Worm (Caenorhabditis elegans) whole organism, young adult: Measurements from ENCODE around the gene mett-10.

Source experiments
- B0035.1 ChIP-seq: sonication (generic microtip); optimal IDR thresholded peaks from 2 replicates; lab custom pipeline; 2016; ENCODE audit warnings: missing genetic modification characterization, mild to moderate bottlenecking, missing compliant biosample characterization, missing genotype, missing genetic modification reagents
- B0336.3 ChIP-seq: fragments of 200-800 bp; sonication (Bioruptor generic); IDR thresholded peaks from 2 replicates; pipeline ENCODE4 v1.3.6; 2022; ENCODE audit warnings: missing genetic modification characterization, missing compliant biosample characterization
- C06A6.2 ChIP-seq: fragments of 200-800 bp; sonication (Bioruptor generic); conservative IDR thresholded peaks from 2 replicates; pipeline ENCODE4 v1.3.6; 2022; ENCODE audit warnings: missing genetic modification characterization, missing compliant biosample characterization
- C17E4.6 ChIP-seq: fragments of 200-800 bp; sonication (Bioruptor generic); IDR thresholded peaks from 2 replicates; pipeline ENCODE4 v1.3.6; 2022; ENCODE audit warnings: missing genetic modification reagents, missing genetic modification characterization, missing compliant biosample characterization
- F22D6.2 ChIP-seq: sonication (generic microtip); optimal IDR thresholded peaks from 2 replicates; lab custom pipeline; 2016; ENCODE audit warnings: mild to moderate bottlenecking, missing genetic modification characterization, missing compliant biosample characterization
- F33H1.4 ChIP-seq: fragments of 200-800 bp; sonication (Bioruptor generic); IDR thresholded peaks from 2 replicates; pipeline ENCODE4 v1.3.6; 2022; ENCODE audit warnings: missing genetic modification reagents, missing genetic modification characterization, missing compliant biosample characterization
- F39B2.1 ChIP-seq: fragments of 200-800 bp; sonication (Bioruptor generic); IDR thresholded peaks from 2 replicates; pipeline ENCODE4 v1.3.6; 2022; ENCODE audit warnings: missing genetic modification reagents, missing genetic modification characterization, missing compliant biosample characterization
- F49E8.2 ChIP-seq: sonication (generic microtip); optimal IDR thresholded peaks from 3 replicates; lab custom pipeline; 2017; ENCODE audit warnings: missing genetic modification characterization, mild to moderate bottlenecking, missing compliant biosample characterization, antibody characterized with exemption, moderate library complexity; ENCODE audit not compliant: insufficient read depth
- F57A8.1 ChIP-seq: fragments of 200-800 bp; sonication (Bioruptor generic); optimal IDR thresholded peaks from 2 replicates; lab custom pipeline; 2018; ENCODE audit warnings: mild to moderate bottlenecking, missing genetic modification characterization, moderate library complexity, missing compliant biosample characterization
- K11D2.4 ChIP-seq: fragments of 200-800 bp; sonication (Bioruptor generic); IDR thresholded peaks from 2 replicates; pipeline ENCODE4 v1.3.6; 2022; ENCODE audit warnings: missing genetic modification reagents, missing genetic modification characterization, missing compliant biosample characterization
- Y53G8AR.9 ChIP-seq: fragments of 200-800 bp; sonication (Bioruptor generic); conservative IDR thresholded peaks from 2 replicates; pipeline ENCODE4 v1.3.6; 2022; ENCODE audit warnings: missing genetic modification reagents, missing genetic modification characterization, missing compliant biosample characterization
- Y79H2A.3 ChIP-seq: fragments of 200-800 bp; sonication (Bioruptor generic); conservative IDR thresholded peaks from 2 replicates; pipeline ENCODE4 v1.3.6; 2022; ENCODE audit warnings: missing genetic modification reagents, missing genetic modification characterization, missing compliant biosample characterization
- ama-1 ChIP-seq, 3 experiments: fragments of 150-350 bp in 1 of 3; sonication (generic microtip) in 2 of 3; optimal IDR thresholded peaks; 2 replicates each; lab custom pipeline; 2014 to 2018; ENCODE audit warnings: missing biosample characterization in 2 of 3, missing genetic modification characterization in 2 of 3, missing genetic modification reagents in 2 of 3
- atf-7 ChIP-seq: sonication (generic microtip); optimal IDR thresholded peaks from 2 replicates; lab custom pipeline; 2017; ENCODE audit warnings: mild to moderate bottlenecking, missing genetic modification characterization, missing compliant biosample characterization
- athp-1 ChIP-seq: sonication (generic microtip); optimal IDR thresholded peaks from 2 replicates; lab custom pipeline; 2017; ENCODE audit warnings: mild to moderate bottlenecking, missing genetic modification characterization, missing compliant biosample characterization
- bed-2 ChIP-seq: fragments of 200-800 bp; sonication (Bioruptor generic); IDR thresholded peaks from 2 replicates; pipeline ENCODE4 v1.3.6; 2022; ENCODE audit warnings: missing genetic modification reagents, missing genetic modification characterization, missing compliant biosample characterization
- cebp-2 ChIP-seq: fragments of 200-800 bp; sonication (Bioruptor generic); IDR thresholded peaks from 2 replicates; pipeline ENCODE4 v1.3.6; 2022; ENCODE audit warnings: missing genetic modification characterization, missing compliant biosample characterization
- ceh-100 ChIP-seq: fragments of 200-800 bp; sonication (Bioruptor generic); IDR thresholded peaks from 2 replicates; pipeline ENCODE4 v1.3.6; 2022; ENCODE audit warnings: missing genetic modification reagents, missing genetic modification characterization, missing compliant biosample characterization
- ceh-27 ChIP-seq: fragments of 200-800 bp; sonication (Bioruptor generic); optimal IDR thresholded peaks from 2 replicates; lab custom pipeline; 2018; ENCODE audit warnings: mild to moderate bottlenecking, missing genetic modification characterization, moderate library complexity, missing compliant biosample characterization
- ceh-40 ChIP-seq: fragments of 200-800 bp; sonication (Bioruptor generic); IDR thresholded peaks from 2 replicates; pipeline ENCODE4 v1.3.6; 2022; ENCODE audit warnings: missing genetic modification characterization, missing compliant biosample characterization
- ceh-58 ChIP-seq: fragments of 200-800 bp; sonication (Bioruptor generic); IDR thresholded peaks from 2 replicates; pipeline ENCODE4 v1.3.6; 2022; ENCODE audit warnings: missing genetic modification characterization, missing compliant biosample characterization
- die-1 ChIP-seq: sonication (generic microtip); optimal IDR thresholded peaks from 2 replicates; lab custom pipeline; 2016; ENCODE audit warnings: missing genotype, mild to moderate bottlenecking, missing genetic modification characterization, missing compliant biosample characterization
- efl-1 ChIP-seq: fragments of 150-350 bp; optimal IDR thresholded peaks from 2 replicates; lab custom pipeline; 2014; ENCODE audit warnings: missing biosample characterization, missing genetic modification reagents, missing genetic modification characterization
- ets-4 ChIP-seq: fragments of 200-800 bp; sonication (Bioruptor generic); optimal IDR thresholded peaks from 2 replicates; lab custom pipeline; 2018; ENCODE audit warnings: mild to moderate bottlenecking, missing genetic modification characterization, missing compliant biosample characterization
- him-1 ChIP-seq: sonication (generic microtip); optimal IDR thresholded peaks from 2 replicates; lab custom pipeline; 2016; ENCODE audit warnings: missing genotype, missing genetic modification reagents, missing genetic modification characterization, missing compliant biosample characterization
- hlh-26 ChIP-seq: fragments of 200-800 bp; sonication (Bioruptor generic); conservative IDR thresholded peaks from 2 replicates; pipeline ENCODE4 v1.3.6; 2022; ENCODE audit warnings: missing genetic modification reagents, missing genetic modification characterization, missing compliant biosample characterization
- hmg-1.2 ChIP-seq: fragments of 200-800 bp; sonication (Bioruptor generic); IDR thresholded peaks from 2 replicates; pipeline ENCODE4 v1.3.6; 2022; ENCODE audit warnings: missing genetic modification reagents, missing genetic modification characterization, missing compliant biosample characterization
- hrde-1 ChIP-seq: sonication (generic microtip); optimal IDR thresholded peaks from 2 replicates; lab custom pipeline; 2016; ENCODE audit warnings: missing genetic modification characterization, mild to moderate bottlenecking, missing compliant biosample characterization, moderate library complexity, missing genotype, missing genetic modification reagents, borderline replicate concordance
- hsf-1 ChIP-seq: fragments of 200-800 bp; sonication (Bioruptor generic); IDR thresholded peaks from 2 replicates; pipeline ENCODE4 v1.3.6; 2022; ENCODE audit warnings: missing genetic modification reagents, missing genetic modification characterization, missing compliant biosample characterization
- lag-1 ChIP-seq: fragments of 200-800 bp; sonication (Bioruptor generic); IDR thresholded peaks from 2 replicates; pipeline ENCODE4 v1.3.6; 2022; ENCODE audit warnings: missing genetic modification reagents, missing genetic modification characterization, missing compliant biosample characterization
- let-526 ChIP-seq: fragments of 200-800 bp; sonication (Bioruptor generic); IDR thresholded peaks from 2 replicates; pipeline ENCODE4 v1.3.6; 2022; ENCODE audit warnings: missing genetic modification reagents, missing genetic modification characterization, missing compliant biosample characterization
- let-607 ChIP-seq, 2 experiments: fragments of 200-800 bp in 1 of 2; sonication (Bioruptor generic) in 1 of 2; sonication (generic microtip) in 1 of 2; optimal IDR thresholded peaks; 2 replicates each; lab custom pipeline; 2016 to 2018; ENCODE audit warnings: mild to moderate bottlenecking in 2 of 2, missing compliant biosample characterization in 2 of 2, missing genetic modification characterization in 2 of 2, moderate library complexity in 2 of 2, missing genotype in 1 of 2
- lsl-1 ChIP-seq: fragments of 200-800 bp; sonication (Bioruptor generic); optimal IDR thresholded peaks from 2 replicates; lab custom pipeline; 2018; ENCODE audit warnings: mild to moderate bottlenecking, missing genetic modification characterization, moderate library complexity, missing compliant biosample characterization
- lsy-27 ChIP-seq: sonication (generic microtip); optimal IDR thresholded peaks from 2 replicates; lab custom pipeline; 2017; ENCODE audit warnings: missing genetic modification characterization, mild to moderate bottlenecking, missing compliant biosample characterization, antibody characterized with exemption, missing genotype, borderline replicate concordance; ENCODE audit not compliant: insufficient read depth
- madf-3 ChIP-seq: fragments of 200-800 bp; sonication (Bioruptor generic); IDR thresholded peaks from 2 replicates; pipeline ENCODE4 v1.3.6; 2022; ENCODE audit warnings: missing genetic modification reagents, missing genetic modification characterization, missing compliant biosample characterization
- mcd-1 ChIP-seq: fragments of 200-800 bp; sonication (Bioruptor generic); IDR thresholded peaks from 2 replicates; pipeline ENCODE4 v1.3.6; 2022; ENCODE audit warnings: missing genetic modification reagents, missing genetic modification characterization, missing compliant biosample characterization
- mxl-1 ChIP-seq: sonication (generic microtip); optimal IDR thresholded peaks from 2 replicates; lab custom pipeline; 2016; ENCODE audit warnings: missing genetic modification characterization, missing compliant biosample characterization
- nhr-179 ChIP-seq: sonication (generic microtip); optimal IDR thresholded peaks from 2 replicates; lab custom pipeline; 2016; ENCODE audit warnings: mild to moderate bottlenecking, missing genetic modification characterization, missing compliant biosample characterization
- nhr-90 ChIP-seq: sonication (generic microtip); optimal IDR thresholded peaks from 2 replicates; lab custom pipeline; 2016; ENCODE audit warnings: missing genotype, mild to moderate bottlenecking, missing genetic modification characterization, missing compliant biosample characterization
- pha-4 ChIP-seq: fragments of 150-350 bp; sonication (generic microtip); optimal IDR thresholded peaks from 2 replicates; lab custom pipeline; 2014; ENCODE audit warnings: missing biosample characterization, missing genetic modification reagents, missing genetic modification characterization
- snpc-1.3 ChIP-seq: sonication (generic microtip); optimal IDR thresholded peaks from 2 replicates; lab custom pipeline; 2017; ENCODE audit warnings: missing genetic modification characterization, mild to moderate bottlenecking, missing compliant biosample characterization, antibody characterized with exemption, moderate library complexity, missing genotype, missing genetic modification reagents; ENCODE audit not compliant: insufficient read depth
- snpc-4 ChIP-seq, 5 experiments: fragments of 150-350 bp in 1 of 5; sonication (generic microtip) in 4 of 5; optimal IDR thresholded peaks; 2 replicates each; lab custom pipeline; 2014 to 2018; ENCODE audit warnings: missing genetic modification characterization in 5 of 5, missing biosample characterization in 3 of 5, antibody characterized with exemption in 2 of 5, mild to moderate bottlenecking in 2 of 5, missing compliant biosample characterization in 2 of 5, missing genotype in 2 of 5, moderate library complexity in 2 of 5, missing genetic modification reagents in 1 of 5
- sptf-2 ChIP-seq: fragments of 200-800 bp; sonication (Bioruptor generic); optimal IDR thresholded peaks from 2 replicates; lab custom pipeline; 2018; ENCODE audit warnings: mild to moderate bottlenecking, missing genetic modification characterization, missing compliant biosample characterization
- tbx-9 ChIP-seq: sonication (generic microtip); optimal IDR thresholded peaks from 2 replicates; lab custom pipeline; 2016; ENCODE audit warnings: borderline replicate concordance, missing genetic modification characterization, inconsistent platforms, missing compliant biosample characterization
- zim-3 ChIP-seq: sonication (generic microtip); optimal IDR thresholded peaks from 2 replicates; lab custom pipeline; 2017; ENCODE audit warnings: mild to moderate bottlenecking, missing genetic modification characterization, moderate library complexity, missing compliant biosample characterization
- ztf-22 ChIP-seq: fragments of 200-800 bp; sonication (Bioruptor generic); optimal IDR thresholded peaks from 2 replicates; lab custom pipeline; 2018; ENCODE audit warnings: mild to moderate bottlenecking, missing genetic modification characterization, moderate library complexity, missing compliant biosample characterization
- ztf-28 ChIP-seq: fragments of 200-800 bp; sonication (Bioruptor generic); IDR thresholded peaks from 2 replicates; pipeline ENCODE4 v1.3.6; 2022; ENCODE audit warnings: missing genetic modification reagents, missing genetic modification characterization, missing compliant biosample characterization

mett-10 gene

ce11 chrIII:10096525-10096972 lies 18.3 kb upstream of the mett-10 start (continued):
- TF ChIP-seq athp-1 (tag; lab: Kevin White, UChicago) = peak; percentile 84
- TF ChIP-seq let-607 (tag; optimal IDR thresholded peaks at IDR 0.05; lab: Kevin White, UChicago) = peak in 1 of 2 experiments; percentile 64
- TF ChIP-seq ztf-28 = 0 out of 2 replicates have a peak, but pooled peaks have one; percentile 13
- TF ChIP-seq sptf-2 (GFP tag; lab: Kevin White, UChicago) = no peak
- no peak for TF ChIP-seq zim-3 (tag; lab: Kevin White, UChicago)
- no peak for TF ChIP-seq lsy-27 (tag; lab: Kevin White, UChicago)
- no peak for TF ChIP-seq ceh-58 (GFP tag; lab: Robert Waterston, UW)
- TF ChIP-seq him-1 (tag; lab: Kevin White, UChicago) = no peak
- TF ChIP-seq B0035.1 (tag; lab: Kevin White, UChicago) = no peak
- no peak for TF ChIP-seq ztf-22 (GFP tag; lab: Kevin White, UChicago)
- TF ChIP-seq F57A8.1 = no peak
- TF ChIP-seq hsf-1 (GFP tag; lab: Robert Waterston, UW) = no peak
- TF ChIP-seq mcd-1 (GFP tag; lab: Robert Waterston, UW) = peak; percentile 73
- TF ChIP-seq F49E8.2 (tag; lab: Kevin White, UChicago) = no peak
- TF ChIP-seq efl-1 = no peak
- TF ChIP-seq C17E4.6 (GFP tag; lab: Robert Waterston, UW) = no peak
- no peak for TF ChIP-seq F22D6.2
- no peak for TF ChIP-seq ceh-40 (GFP tag; lab: Robert Waterston, UW)
- no peak for TF ChIP-seq B0336.3
- peak; percentile 66; the same call in 1 of the 2 replicates for TF ChIP-seq C06A6.2 (GFP tag; lab: Robert Waterston, UW)
- TF ChIP-seq cebp-2 = no peak
- peak; percentile 57 for TF ChIP-seq ets-4 (GFP tag; lab: Kevin White, UChicago)
- no peak for TF ChIP-seq tbx-9 (tag; lab: Kevin White, UChicago)
- TF ChIP-seq let-526 (GFP tag; lab: Robert Waterston, UW) = peak; percentile 27; the same call in 1 of the 2 replicates
- no peak for TF ChIP-seq ama-1 (optimal IDR thresholded peaks at IDR 0.05; lab: Kevin White, UChicago)
- no peak for TF ChIP-seq ama-1 (GFP tag; optimal IDR thresholded peaks at IDR 0.05; lab: Kevin White, UChicago)
- peak; percentile 94 for TF ChIP-seq hmg-1.2 (GFP tag; lab: Robert Waterston, UW)
- no peak for TF ChIP-seq F39B2.1 (GFP tag; lab: Robert Waterston, UW)
- peak; percentile 60; the same call in 1 of the 2 replicates for TF ChIP-seq Y53G8AR.9 (GFP tag; lab: Robert Waterston, UW)
- TF ChIP-seq atf-7 (tag; lab: Kevin White, UChicago) = peak; percentile 63
- no peak for TF ChIP-seq bed-2 (GFP tag; lab: Robert Waterston, UW)
- peak; percentile 53; the same call in 1 of the 2 replicates for TF ChIP-seq K11D2.4
- no peak for TF ChIP-seq mxl-1 (tag; lab: Kevin White, UChicago)
- no peak for TF ChIP-seq hlh-26
- no peak for TF ChIP-seq ceh-100 (GFP tag; lab: Robert Waterston, UW)
- no peak for TF ChIP-seq snpc-4 (GFP tag; optimal IDR thresholded peaks at IDR 0.05; lab: Kevin White, UChicago)
- peak in 3 of 4 experiments; percentile 24 to 48 (median 32) for TF ChIP-seq snpc-4 (tag; optimal IDR thresholded peaks at IDR 0.05; lab: Kevin White, UChicago)
- TF ChIP-seq snpc-1.3 (tag; lab: Kevin White, UChicago) = no peak
- TF ChIP-seq madf-3 = no peak
- no peak for TF ChIP-seq Y79H2A.3
- TF ChIP-seq lsl-1 (GFP tag; lab: Kevin White, UChicago) = no peak
- peak; percentile 82 for TF ChIP-seq ceh-27 (GFP tag; lab: Kevin White, UChicago)
- peak; percentile 7 for TF ChIP-seq pha-4 (tag; lab: Kevin White, UChicago)
- TF ChIP-seq lag-1 (GFP tag; lab: Robert Waterston, UW) = no peak
- peak; percentile 5 for TF ChIP-seq nhr-90
- TF ChIP-seq nhr-179 (tag; lab: Kevin White, UChicago) = no peak
- no peak for TF ChIP-seq hrde-1
- no peak for TF ChIP-seq F33H1.4 (GFP tag; lab: Robert Waterston, UW)
- TF ChIP-seq die-1 = no peak
